Worm (Caenorhabditis elegans): Measurements from ENCODE around the gene pqn-68.

The pqn-68 gene

ce11 chrV:12967110-12967509 lies 14.7 kb downstream of the pqn-68 start, which contains the start of gene R186.3:
TSS of gene R186.3 (minus strand) at chrV:12967210.
- TF ChIP-seq dao-5 (tag; optimal IDR thresholded peaks at IDR 0.05) (no peak), him-1 (tag; optimal IDR thresholded peaks at IDR 0.05) (no peak), W03F9.2 (tag; optimal IDR thresholded peaks at IDR 0.05) (no peak)

ce11 chrV:12967925-12968327 lies 15.5 kb downstream of the pqn-68 start, which contains the start of gene R186.8:
TSS of gene R186.8 (minus strand) at chrV:12967982.
- TF ChIP-seq W03F9.2 (tag; optimal IDR thresholded peaks at IDR 0.05): peak; percentile 3
- peak; percentile 55 for TF ChIP-seq him-1 (tag; optimal IDR thresholded peaks at IDR 0.05)

ce11 chrV:12968555-12968954 lies 16.1 kb downstream of the pqn-68 start, which contains the start of gene lin-46:
TSS of gene lin-46 (plus strand) at chrV:12968855.
- TF ChIP-seq him-1 (tag; optimal IDR thresholded peaks at IDR 0.05): no peak
- TF ChIP-seq dao-5 (tag; optimal IDR thresholded peaks at IDR 0.05): no peak
- no peak for TF ChIP-seq W03F9.2 (tag; optimal IDR thresholded peaks at IDR 0.05)

- no peak for TF ChIP-seq him-1 (tag; optimal IDR thresholded peaks at IDR 0.05)
- TF ChIP-seq W03F9.2 (tag; optimal IDR thresholded peaks at IDR 0.05): peak; percentile 29
These were observed 18.2 kb downstream of the pqn-68 start, which contains the start of gene pnn-1 for ce11 chrV:12970575-12971160. TSS of gene pnn-1 (plus strand) at chrV:12971110.

ce11 chrV:12974047-12974446 lies 21.6 kb downstream of the pqn-68 start:
- no peak for TF ChIP-seq him-1 (tag; optimal IDR thresholded peaks at IDR 0.05)
- TF ChIP-seq dao-5 (tag; optimal IDR thresholded peaks at IDR 0.05): no peak
- TF ChIP-seq W03F9.2 (tag; optimal IDR thresholded peaks at IDR 0.05): no peak

ce11 chrV:12987061-12987460 lies 34.6 kb downstream of the pqn-68 start, which contains the start of gene shw-3:
TSS of gene shw-3 (minus strand) at chrV:12987161.
- no peak for TF ChIP-seq him-1 (tag; optimal IDR thresholded peaks at IDR 0.05)
- no peak for TF ChIP-seq W03F9.2 (tag; optimal IDR thresholded peaks at IDR 0.05)
- TF ChIP-seq dao-5 (tag; optimal IDR thresholded peaks at IDR 0.05): no peak

ce11 chrV:12988256-12988655 lies 35.8 kb downstream of the pqn-68 start, which contains the start of gene F15B9.8:
TSS of gene F15B9.8 (plus strand) at chrV:12988556.
- TF ChIP-seq W03F9.2 (tag; optimal IDR thresholded peaks at IDR 0.05): no peak

- no peak for TF ChIP-seq dao-5 (tag; optimal IDR thresholded peaks at IDR 0.05)
- TF ChIP-seq W03F9.2 (tag; optimal IDR thresholded peaks at IDR 0.05): no peak
- TF ChIP-seq him-1 (tag; optimal IDR thresholded peaks at IDR 0.05): no peak
These were observed 40.5 kb downstream of the pqn-68 start, which contains the start of the genes F15B9.11 and dsl-7 for ce11 chrV:12992891-12993290. TSS of gene F15B9.11 (minus strand) at chrV:12992895. TSS of gene dsl-7 (plus strand) at chrV:12993150.

ce11 chrV:12995269-12995668 lies 42.8 kb downstream of the pqn-68 start, which contains the start of gene far-5:
TSS of gene far-5 (plus strand) at chrV:12995569.
- TF ChIP-seq W03F9.2 (tag; optimal IDR thresholded peaks at IDR 0.05): no peak
- TF ChIP-seq dao-5 (tag; optimal IDR thresholded peaks at IDR 0.05): no peak
- TF ChIP-seq him-1 (tag; optimal IDR thresholded peaks at IDR 0.05): no peak

- no peak for TF ChIP-seq him-1 (tag; optimal IDR thresholded peaks at IDR 0.05)
- no peak for TF ChIP-seq W03F9.2 (tag; optimal IDR thresholded peaks at IDR 0.05)
- no peak for TF ChIP-seq dao-5 (tag; optimal IDR thresholded peaks at IDR 0.05)
These were observed 45.0 kb downstream of the pqn-68 start, which contains the start of gene far-3 for ce11 chrV:12997422-12997821. TSS of gene far-3 (minus strand) at chrV:12997522.

- TF ChIP-seq W03F9.2 (tag; optimal IDR thresholded peaks at IDR 0.05): no peak
- TF ChIP-seq dao-5 (tag; optimal IDR thresholded peaks at IDR 0.05): no peak
- no peak for TF ChIP-seq him-1 (tag; optimal IDR thresholded peaks at IDR 0.05)
These were observed 47.1 kb downstream of the pqn-68 start, which contains the start of gene far-4 for ce11 chrV:12999559-12999958. TSS of gene far-4 (minus strand) at chrV:12999659.

ce11 chrV:13000068-13000467 lies 47.6 kb downstream of the pqn-68 start:
- TF ChIP-seq dao-5 (tag; optimal IDR thresholded peaks at IDR 0.05) (no peak), him-1 (tag; optimal IDR thresholded peaks at IDR 0.05) (no peak), W03F9.2 (tag; optimal IDR thresholded peaks at IDR 0.05) (no peak)

- TF ChIP-seq him-1 (tag; optimal IDR thresholded peaks at IDR 0.05) (no peak), dao-5 (tag; optimal IDR thresholded peaks at IDR 0.05) (no peak), W03F9.2 (tag; optimal IDR thresholded peaks at IDR 0.05) (no peak)
These were observed 49.6 kb downstream of the pqn-68 start, which contains the start of gene inft-2 for ce11 chrV:13002070-13002469. TSS of gene inft-2 (plus strand) at chrV:13002317.

Data from whole organism, L4/young adult.